Fruit fly (Drosophila melanogaster): ENCODE results near the gene Rsph9.

Rsph9 gene

DNA sequence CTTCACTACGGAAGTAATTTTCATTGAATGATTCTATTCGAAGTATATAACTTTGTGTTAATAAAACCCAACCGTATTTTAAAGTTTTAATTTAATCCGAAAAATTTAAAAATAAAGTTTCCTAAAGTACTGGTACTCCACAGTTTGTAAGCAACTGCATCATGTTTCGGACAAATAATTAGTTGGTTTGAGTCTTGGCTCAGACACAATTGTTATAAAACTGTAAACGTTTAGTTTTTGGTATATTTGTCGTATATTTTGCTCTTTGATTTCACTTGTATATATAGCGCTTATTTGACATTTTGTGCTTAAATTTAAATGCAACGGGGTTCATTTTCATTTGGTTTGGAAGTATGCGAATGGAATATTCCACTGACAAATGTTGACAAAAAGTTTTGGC, 43.9 kb downstream of the Rsph9 start:
- TF ChIP-seq grn (GFP tag; optimal IDR thresholded peaks at IDR 0.05) (no peak), HLH3B (GFP tag; IDR thresholded peaks at IDR 0.05) (no peak), Opbp (GFP tag; IDR thresholded peaks at IDR 0.05; ENCODE audit: partially characterized antibody) (peak; percentile 56; the same call in 1 of the 3 replicates), Dek (tag; optimal IDR thresholded peaks at IDR 0.05) (peak; percentile 24), amos (GFP tag; IDR thresholded peaks at IDR 0.05; ENCODE audit: partially characterized antibody) (peak; percentile 34; the same call in 1 of the 2 replicates), CG4707 (GFP tag; optimal IDR thresholded peaks at IDR 0.05) (no peak), Myb (GFP tag; optimal IDR thresholded peaks at IDR 0.05) (peak; percentile 36), Scr (GFP tag; IDR thresholded peaks at IDR 0.05; ENCODE audit: partially characterized antibody) (peak; percentile 53; the same call in 1 of the 2 replicates), CG4820 (GFP tag; optimal IDR thresholded peaks at IDR 0.05) (no peak), CG9817 (tag; optimal IDR thresholded peaks at IDR 0.05) (no peak), chn (GFP tag; optimal IDR thresholded peaks at IDR 0.05) (no peak), gfzf (GFP tag; optimal IDR thresholded peaks at IDR 0.05) (peak; percentile 58), Spps (tag; optimal IDR thresholded peaks at IDR 0.05) (no peak), dan (GFP tag; IDR thresholded peaks at IDR 0.05) (no peak), CG13287 (GFP tag; IDR thresholded peaks at IDR 0.05; ENCODE audit: partially characterized antibody) (peak; percentile 42; the same call in 1 of the 2 replicates), CG12659 (GFP tag; optimal IDR thresholded peaks at IDR 0.05) (peak; percentile 1), pzg (GFP tag; optimal IDR thresholded peaks at IDR 0.05) (peak; percentile 18), CG7928 (GFP tag; optimal IDR thresholded peaks at IDR 0.05) (no peak), CG42726 (GFP tag; IDR thresholded peaks at IDR 0.05; ENCODE audit: partially characterized antibody) (peak; percentile 60), knrl (GFP tag; IDR thresholded peaks at IDR 0.05; ENCODE audit: partially characterized antibody) (peak; percentile 33; the same call in 2 of the 3 replicates), pita (GFP tag; optimal IDR thresholded peaks at IDR 0.05) (peak; percentile 55), esg (GFP tag; conservative IDR thresholded peaks at IDR 0.05) (no peak), Lhr (GFP tag; optimal IDR thresholded peaks at IDR 0.05) (peak; percentile 10), Bgb (GFP tag; IDR thresholded peaks at IDR 0.05; ENCODE audit: partially characterized antibody) (peak; percentile 60), CG10565 (GFP tag; optimal IDR thresholded peaks at IDR 0.05) (no peak), CG6854 (GFP tag; optimal IDR thresholded peaks at IDR 0.05) (peak; percentile 26), zen (tag; optimal IDR thresholded peaks at IDR 0.05) (peak; percentile 83), CG16813 (GFP tag; IDR thresholded peaks at IDR 0.05; ENCODE audit: partially characterized antibody) (0 out of 3 replicates have a peak, but pooled peaks have one; percentile 12), slou (GFP tag; optimal IDR thresholded peaks at IDR 0.05) (peak; percentile 47), Hr51 (GFP tag; optimal IDR thresholded peaks at IDR 0.05) (peak in 1 of 2 experiments; percentile 69), caup (GFP tag; optimal IDR thresholded peaks at IDR 0.05; ENCODE audit: severe bottlenecking) (no peak), stwl (tag; optimal IDR thresholded peaks at IDR 0.05) (peak; percentile 98), B-H2 (GFP tag; optimal IDR thresholded peaks at IDR 0.05) (peak; percentile 37), HLH4C (GFP tag; IDR thresholded peaks at IDR 0.05; ENCODE audit: partially characterized antibody) (0 out of 3 replicates have a peak, but pooled peaks have one; percentile 23), jumu (GFP tag; optimal IDR thresholded peaks at IDR 0.05) (no peak), Ptx1 (GFP tag; IDR thresholded peaks at IDR 0.05) (no peak), fu2 (GFP tag; optimal IDR thresholded peaks at IDR 0.05) (no peak), grau (tag; optimal IDR thresholded peaks at IDR 0.05) (no peak), CTCF (GFP tag; optimal IDR thresholded peaks at IDR 0.05) (peak; percentile 66), CG7372 (GFP tag; IDR thresholded peaks at IDR 0.05) (no peak), D19A (tag; optimal IDR thresholded peaks at IDR 0.05) (no peak), Dp (GFP tag; optimal IDR thresholded peaks at IDR 0.05) (peak; percentile 29), CG2199 (GFP tag; IDR thresholded peaks at IDR 0.05) (peak; percentile 95), cad (GFP tag; optimal IDR thresholded peaks at IDR 0.05) (peak; percentile 78), CG12071 (GFP tag; optimal IDR thresholded peaks at IDR 0.05) (no peak), sisA (GFP tag; IDR thresholded peaks at IDR 0.05) (no peak), HmgZ (tag; optimal IDR thresholded peaks at IDR 0.05) (peak; percentile 17), CG6654 (GFP tag; optimal IDR thresholded peaks at IDR 0.05) (peak; percentile 99)
